Worm (Caenorhabditis elegans) whole organism, late embryonic: ENCODE measurements around the gene cyl-1.

Experiments used
- K02D7.2 ChIP-seq: sonication (generic microtip); optimal IDR thresholded peaks from 2 replicates; lab custom pipeline; 2017; ENCODE audit warnings: mild to moderate bottlenecking, missing genetic modification characterization, missing compliant biosample characterization
- ceh-14 ChIP-seq: sonication (generic microtip); optimal IDR thresholded peaks from 2 replicates; lab custom pipeline; 2016; ENCODE audit warnings: missing genotype, missing genetic modification characterization, missing compliant biosample characterization
- ceh-24 ChIP-seq: sonication (generic microtip); optimal IDR thresholded peaks from 2 replicates; lab custom pipeline; 2016; ENCODE audit warnings: mild to moderate bottlenecking, missing genetic modification characterization, missing compliant biosample characterization
- dmd-4 ChIP-seq: sonication (generic microtip); optimal IDR thresholded peaks from 2 replicates; lab custom pipeline; 2016; ENCODE audit warnings: borderline replicate concordance, missing genetic modification characterization, missing compliant biosample characterization
- hlh-6 ChIP-seq: sonication (generic microtip); optimal IDR thresholded peaks from 2 replicates; lab custom pipeline; 2016; ENCODE audit warnings: missing genotype, missing genetic modification characterization, missing compliant biosample characterization
- nfya-1 ChIP-seq: sonication (generic microtip); optimal IDR thresholded peaks from 2 replicates; lab custom pipeline; 2017; ENCODE audit warnings: missing genetic modification characterization, mild to moderate bottlenecking, missing compliant biosample characterization, antibody characterized with exemption, moderate library complexity
- nhr-11 ChIP-seq: fragments of 150-350 bp; optimal IDR thresholded peaks from 2 replicates; lab custom pipeline; 2014; ENCODE audit warnings: missing biosample characterization, missing genetic modification characterization
- pha-4 ChIP-seq: fragments of 150-350 bp; optimal IDR thresholded peaks from 2 replicates; lab custom pipeline; 2018; ENCODE audit warnings: missing biosample characterization, missing genetic modification reagents, missing genetic modification characterization
- pqm-1 ChIP-seq: sonication (generic microtip); optimal IDR thresholded peaks from 2 replicates; lab custom pipeline; 2016; ENCODE audit warnings: missing genetic modification characterization, missing compliant biosample characterization
- tbx-7 ChIP-seq: sonication (generic microtip); optimal IDR thresholded peaks from 2 replicates; lab custom pipeline; 2016; ENCODE audit warnings: missing genotype, missing genetic modification characterization, missing compliant biosample characterization

DNA sequence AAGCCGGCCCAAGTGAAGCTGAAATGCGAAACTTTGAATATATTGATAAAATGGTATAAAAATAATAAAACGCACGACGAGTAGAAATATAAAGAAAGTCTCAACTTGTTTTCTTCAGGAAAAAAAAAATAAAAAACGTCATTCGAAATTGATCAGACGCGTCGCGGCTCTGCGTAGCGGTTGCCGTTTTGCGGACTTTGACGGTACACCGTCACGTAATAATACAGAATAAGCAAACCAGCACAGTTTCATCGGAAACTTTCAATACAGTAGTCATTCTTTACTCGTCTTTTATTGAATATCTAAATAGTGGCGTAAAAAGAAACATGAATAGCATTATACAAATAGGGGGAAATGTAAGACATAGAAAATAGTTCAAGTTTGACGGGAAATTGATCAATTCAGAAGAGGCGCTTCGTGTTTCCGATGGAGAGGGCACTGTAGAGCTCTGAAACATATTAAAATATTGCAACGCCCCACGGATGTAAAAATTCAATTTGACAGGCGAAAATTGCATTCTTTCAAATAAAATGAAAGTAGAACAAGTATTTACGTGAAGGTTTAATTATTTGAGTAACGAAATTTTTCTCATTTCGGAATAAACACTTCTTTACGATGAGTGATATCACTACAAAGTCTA lies at the start of gene cyl-1, which contains the start of gene C52E4.7:
- TF ChIP-seq pha-4 (tag; lab: Kevin White, UChicago) (no peak), K02D7.2 (tag; lab: Kevin White, UChicago) (no peak), dmd-4 (tag; lab: Kevin White, UChicago) (no peak), ceh-24 (tag; lab: Kevin White, UChicago) (no peak), pqm-1 (tag; lab: Kevin White, UChicago) (no peak), nfya-1 (peak; percentile 32), ceh-14 (no peak), tbx-7 (tag; lab: Kevin White, UChicago) (no peak), nhr-11 (tag; lab: Kevin White, UChicago) (no peak), hlh-6 (tag; lab: Kevin White, UChicago) (no peak)
